Fruit fly (Drosophila melanogaster) whole organism, embryonic: Measurements from ENCODE around the gene hkb.
A peak's percentile ranks its signal among the peaks of the same experiment; 100 is the strongest.

Experiments
- Atf6 ChIP-seq: fragments of 200-800 bp; sonication (Bioruptor generic); IDR thresholded peaks from 2 replicates; pipeline ENCODE4 v1.3.6; 2022; ENCODE audit warnings: missing biosample characterization, missing genetic modification characterization
- BEAF-32 ChIP-seq: fragments of 200-800 bp; sonication (Bioruptor generic); optimal IDR thresholded peaks from 3 replicates; lab custom pipeline; 2017; ENCODE audit warnings: missing biosample characterization, missing genetic modification characterization, mild to moderate bottlenecking, moderate library complexity, missing genetic modification reagents
- CG10366 ChIP-seq: fragments of 200-800 bp; sonication (Bioruptor generic); IDR thresholded peaks from 2 replicates; pipeline ENCODE4 v1.3.6; 2022; ENCODE audit warnings: missing biosample characterization, missing genetic modification characterization
- CG10543 ChIP-seq: fragments of 200-800 bp; sonication (Bioruptor generic); optimal IDR thresholded peaks from 3 replicates; lab custom pipeline; 2017; ENCODE audit warnings: missing biosample characterization, mild to moderate bottlenecking, missing genetic modification characterization, moderate library complexity
- CG11456 ChIP-seq: fragments of 200-800 bp; sonication (Bioruptor generic); IDR thresholded peaks from 3 replicates; pipeline ENCODE4 v1.3.6; 2022; ENCODE audit warnings: missing biosample characterization, missing genetic modification characterization
- CG12071 ChIP-seq: fragments of 200-800 bp; sonication (Bioruptor generic); optimal IDR thresholded peaks from 3 replicates; lab custom pipeline; 2018; ENCODE audit warnings: missing biosample characterization, mild to moderate bottlenecking, missing genetic modification characterization
- CG13287 ChIP-seq: fragments of 200-800 bp; sonication (Bioruptor generic); IDR thresholded peaks from 2 replicates; pipeline ENCODE4 v1.3.6; 2022; ENCODE audit warnings: missing biosample characterization, missing genetic modification characterization; ENCODE audit not compliant: partially characterized antibody
- CG1602 ChIP-seq: fragments of 200-800 bp; sonication (Bioruptor generic); optimal IDR thresholded peaks from 3 replicates; lab custom pipeline; 2016; ENCODE audit warnings: missing biosample characterization, missing genetic modification characterization
- CG18764 ChIP-seq: fragments of 200-800 bp; sonication (Bioruptor generic); optimal IDR thresholded peaks from 3 replicates; lab custom pipeline; 2016; ENCODE audit warnings: missing biosample characterization, missing genetic modification characterization
- CG2202 ChIP-seq: fragments of 200-800 bp; sonication (Bioruptor generic); optimal IDR thresholded peaks from 2 replicates; lab custom pipeline; 2018; ENCODE audit warnings: missing biosample characterization, mild to moderate bottlenecking, missing genetic modification characterization
- CG30020 ChIP-seq: fragments of 200-800 bp; optimal IDR thresholded peaks from 2 replicates; lab custom pipeline; 2019; ENCODE audit warnings: missing biosample characterization, mild to moderate bottlenecking, missing genetic modification characterization, moderate library complexity
- CG3726 ChIP-seq: fragments of 200-800 bp; sonication (Bioruptor generic); IDR thresholded peaks from 3 replicates; pipeline ENCODE4, ENCODE4 v1.3.6; 2022; ENCODE audit warnings: missing biosample characterization, missing genetic modification characterization
- CG4707 ChIP-seq: fragments of 200-800 bp; sonication (Bioruptor generic); optimal IDR thresholded peaks from 2 replicates; lab custom pipeline; 2018; ENCODE audit warnings: missing biosample characterization, mild to moderate bottlenecking, missing genetic modification characterization, moderate library complexity
- CG6654 ChIP-seq: fragments of 200-800 bp; sonication (Bioruptor generic); optimal IDR thresholded peaks from 2 replicates; lab custom pipeline; 2017; ENCODE audit warnings: missing biosample characterization, mild to moderate bottlenecking, missing genetic modification characterization
- CG7357 ChIP-seq: fragments of 200-800 bp; sonication (Bioruptor generic); IDR thresholded peaks from 3 replicates; pipeline ENCODE4 v1.3.6; 2022; ENCODE audit warnings: missing biosample characterization, missing genetic modification characterization
- Dad ChIP-seq: fragments of 200-800 bp; sonication (Bioruptor generic); optimal IDR thresholded peaks from 3 replicates; lab custom pipeline; 2016; ENCODE audit warnings: missing biosample characterization, missing genetic modification characterization
- Dek ChIP-seq: fragments of 200-800 bp; sonication (Bioruptor generic); optimal IDR thresholded peaks from 3 replicates; lab custom pipeline; 2019; ENCODE audit warnings: missing biosample characterization, mild to moderate bottlenecking, missing genetic modification characterization, moderate library complexity
- ERR ChIP-seq: fragments of 200-800 bp; sonication (Bioruptor generic); optimal IDR thresholded peaks from 2 replicates; lab custom pipeline; 2016; ENCODE audit warnings: missing biosample characterization, missing genetic modification characterization
- Fer2 ChIP-seq: fragments of 200-800 bp; sonication (Bioruptor generic); optimal IDR thresholded peaks from 2 replicates; lab custom pipeline; 2018; ENCODE audit warnings: missing biosample characterization, mild to moderate bottlenecking, missing genetic modification characterization, moderate library complexity
- H2.0 ChIP-seq: fragments of 200-800 bp; sonication (Bioruptor generic); IDR thresholded peaks from 2 replicates; pipeline ENCODE4 v1.3.6; 2022; ENCODE audit warnings: missing biosample characterization, missing genetic modification characterization
- Hmr ChIP-seq: fragments of 200-800 bp; sonication (Bioruptor generic); optimal IDR thresholded peaks from 3 replicates; lab custom pipeline; 2017; ENCODE audit warnings: mild to moderate bottlenecking, missing biosample characterization, missing genetic modification reagents, missing genetic modification characterization
- Hr3 ChIP-seq: fragments of 200-800 bp; sonication (Bioruptor generic); optimal IDR thresholded peaks from 3 replicates; lab custom pipeline; 2016; ENCODE audit warnings: missing biosample characterization, missing genetic modification characterization
- Pdp1 ChIP-seq, 2 experiments: fragments of 200-800 bp; sonication (Bioruptor generic); optimal IDR thresholded peaks; 3 replicates each; lab custom pipeline; 2016; ENCODE audit warnings: missing biosample characterization in 2 of 2, missing genetic modification characterization in 2 of 2, mild to moderate bottlenecking in 1 of 2, moderate library complexity in 1 of 2
- Scr ChIP-seq: fragments of 200-800 bp; sonication (Bioruptor generic); IDR thresholded peaks from 2 replicates; pipeline ENCODE4 v1.3.6; 2022; ENCODE audit warnings: missing biosample characterization, missing genetic modification characterization; ENCODE audit not compliant: partially characterized antibody
- Sox100B ChIP-seq: fragments of 200-800 bp; sonication (Bioruptor generic); optimal IDR thresholded peaks from 3 replicates; lab custom pipeline; 2018; ENCODE audit warnings: missing biosample characterization, mild to moderate bottlenecking, missing genetic modification characterization
- Usf ChIP-seq: fragments of 200-800 bp; sonication (Bioruptor generic); optimal IDR thresholded peaks from 2 replicates; lab custom pipeline; 2017; ENCODE audit warnings: missing genotype, missing biosample characterization, missing genetic modification characterization
- al ChIP-seq: fragments of 200-800 bp; sonication (Bioruptor generic); IDR thresholded peaks from 2 replicates; pipeline ENCODE4 v1.3.6; 2022; ENCODE audit warnings: missing biosample characterization, missing genetic modification characterization
- bowl ChIP-seq: fragments of 200-800 bp; sonication (Bioruptor generic); IDR thresholded peaks from 2 replicates; pipeline ENCODE4 v1.3.6; 2022; ENCODE audit warnings: missing biosample characterization, missing genetic modification characterization
- ci ChIP-seq: fragments of 200-800 bp; sonication (Bioruptor generic); IDR thresholded peaks from 3 replicates; pipeline ENCODE4 v1.3.6; 2022; ENCODE audit warnings: missing biosample characterization, missing genetic modification characterization
- esg ChIP-seq: fragments of 200-800 bp; sonication (Bioruptor generic); conservative IDR thresholded peaks from 2 replicates; pipeline ENCODE4 v1.3.6; 2022; ENCODE audit warnings: missing biosample characterization, missing genetic modification characterization
- ewg ChIP-seq: fragments of 200-800 bp; sonication (Bioruptor generic); optimal IDR thresholded peaks from 3 replicates; lab custom pipeline; 2017; ENCODE audit warnings: mild to moderate bottlenecking, missing biosample characterization, missing genetic modification reagents, missing genetic modification characterization
- eyg ChIP-seq: fragments of 200-800 bp; sonication (Bioruptor generic); optimal IDR thresholded peaks from 3 replicates; lab custom pipeline; 2016; ENCODE audit warnings: missing biosample characterization, missing genetic modification characterization
- fd96Cb ChIP-seq: fragments of 200-800 bp; sonication (Bioruptor generic); optimal IDR thresholded peaks from 2 replicates; lab custom pipeline; 2018; ENCODE audit warnings: missing biosample characterization, mild to moderate bottlenecking, missing genetic modification characterization, moderate library complexity
- gt ChIP-seq: fragments of 200-800 bp; sonication (Bioruptor generic); IDR thresholded peaks from 2 replicates; pipeline ENCODE4 v1.3.6; 2022; ENCODE audit warnings: missing biosample characterization, missing genetic modification characterization
- hb ChIP-seq: fragments of 200-800 bp; sonication (Bioruptor generic); IDR thresholded peaks from 3 replicates; pipeline ENCODE4 v1.3.6; 2022; ENCODE audit warnings: missing biosample characterization, missing genetic modification characterization; ENCODE audit not compliant: partially characterized antibody
- ind ChIP-seq: fragments of 200-800 bp; sonication (Bioruptor generic); optimal IDR thresholded peaks from 3 replicates; lab custom pipeline; 2016; ENCODE audit warnings: missing biosample characterization, missing genetic modification characterization
- kni ChIP-seq: fragments of 200-800 bp; sonication (Bioruptor generic); optimal IDR thresholded peaks from 3 replicates; lab custom pipeline; 2017; ENCODE audit warnings: mild to moderate bottlenecking, missing biosample characterization, missing genetic modification reagents, missing genetic modification characterization
- knrl ChIP-seq: fragments of 200-800 bp; sonication (Bioruptor generic); IDR thresholded peaks from 3 replicates; pipeline ENCODE4 v1.3.6; 2022; ENCODE audit warnings: missing biosample characterization, missing genetic modification characterization; ENCODE audit not compliant: partially characterized antibody
- nau ChIP-seq: fragments of 200-800 bp; sonication (Bioruptor generic); optimal IDR thresholded peaks from 3 replicates; lab custom pipeline; 2017; ENCODE audit warnings: missing biosample characterization, mild to moderate bottlenecking, missing genetic modification characterization, missing genetic modification reagents
- pan ChIP-seq, 4 experiments: fragments of >200 bp in 3 of 4; fragments of 200-800 bp in 1 of 4; sonication (Bioruptor generic) in 1 of 4; optimal IDR thresholded peaks in 3 of 4; IDR thresholded peaks in 1 of 4; 2 replicates each; pipeline versions ENCODE4 v1.3.6 to Lab custom; 2017 to 2022; ENCODE audit warnings: missing biosample characterization in 2 of 4, missing genetic modification characterization in 2 of 4, mixed read lengths in 1 of 4
- pfk ChIP-seq: fragments of 200-800 bp; sonication (Bioruptor generic); optimal IDR thresholded peaks from 2 replicates; lab custom pipeline; 2018; ENCODE audit warnings: missing biosample characterization, mild to moderate bottlenecking, missing genetic modification characterization, moderate library complexity
- pho ChIP-seq: fragments of 200-800 bp; sonication (Bioruptor generic); optimal IDR thresholded peaks from 2 replicates; lab custom pipeline; 2016; ENCODE audit warnings: missing biosample characterization, missing genetic modification characterization
- so ChIP-seq: fragments of 200-800 bp; sonication (Bioruptor generic); IDR thresholded peaks from 3 replicates; pipeline ENCODE4 v1.3.6; 2022; ENCODE audit warnings: missing biosample characterization, missing genetic modification characterization
- stc ChIP-seq: fragments of 200-800 bp; sonication (Bioruptor generic); IDR thresholded peaks from 2 replicates; pipeline ENCODE4 v1.3.6; 2022; ENCODE audit warnings: missing biosample characterization, missing genetic modification characterization
- tin ChIP-seq: fragments of 200-800 bp; sonication (Bioruptor generic); optimal IDR thresholded peaks from 3 replicates; lab custom pipeline; 2016; ENCODE audit warnings: missing biosample characterization, missing genetic modification characterization
- tll ChIP-seq, 2 experiments: fragments of 200-800 bp in 1 of 2; fragments of >200 bp in 1 of 2; sonication (Bioruptor generic) in 1 of 2; optimal IDR thresholded peaks; 2 replicates each; lab custom pipeline; 2017 to 2019; ENCODE audit warnings: missing biosample characterization in 2 of 2, missing genetic modification characterization in 2 of 2, mild to moderate bottlenecking in 1 of 2, moderate library complexity in 1 of 2

Gene hkb

dm6 chr3R:4378363-4379354 lies 32.2 kb upstream of the hkb start, which contains the start of gene Sfxn1-3 (continued):
- TF ChIP-seq Hr3 (GFP tag; lab: Kevin White, UChicago) (no peak), CG11456 (GFP tag; lab: Robert Waterston, UW) (peak; percentile 61; the same call in 1 of the 3 replicates), nau (GFP tag; lab: Kevin White, UChicago) (peak; percentile 68), Dad (GFP tag; lab: Kevin White, UChicago) (peak; percentile 10), CG2202 (tag; lab: Kevin White, UChicago) (no peak), Pdp1 (GFP tag; optimal IDR thresholded peaks at IDR 0.05; lab: Kevin White, UChicago) (peak; percentile 13 to 99), Sox100B (GFP tag; lab: Kevin White, UChicago) (no peak), ewg (GFP tag; lab: Kevin White, UChicago) (peak; percentile 91), CG13287 (GFP tag; lab: Robert Waterston, UW) (peak; percentile 58), BEAF-32 (GFP tag; lab: Kevin White, UChicago) (peak; percentile 40), eyg (GFP tag; lab: Kevin White, UChicago) (peak; percentile 37), pho (GFP tag; lab: Kevin White, UChicago) (peak; percentile 57), gt (GFP tag; lab: Robert Waterston, UW) (no peak), Usf (no peak), H2.0 (0 out of 2 replicates have a peak, but pooled peaks have one; percentile 26), Atf6 (peak; percentile 24), CG12071 (GFP tag; lab: Kevin White, UChicago) (peak; percentile 57), pfk (GFP tag; lab: Kevin White, UChicago) (peak; percentile 72), CG6654 (GFP tag; lab: Kevin White, UChicago) (no peak), bowl (peak; percentile 28; the same call in 1 of the 2 replicates), hb (no peak; the same call in 2 of the 3 replicates), al (GFP tag; lab: Robert Waterston, UW) (no peak), esg (no peak), CG10543 (GFP tag; lab: Kevin White, UChicago) (peak; percentile 94), tin (GFP tag; lab: Kevin White, UChicago) (peak; percentile 19), CG3726 (no peak), CG7357 (GFP tag; lab: Robert Waterston, UW) (0 out of 3 replicates have a peak, but pooled peaks have one; percentile 20), tll (GFP tag; optimal IDR thresholded peaks at IDR 0.05; lab: Kevin White, UChicago) (no peak), kni (GFP tag; lab: Kevin White, UChicago) (peak; percentile 67), CG1602 (peak; percentile 16), so (GFP tag; lab: Robert Waterston, UW) (peak; percentile 58; the same call in 2 of the 3 replicates), CG10366 (GFP tag; lab: Robert Waterston, UW) (no peak), ci (GFP tag; lab: Robert Waterston, UW) (peak; percentile 73), Dek (tag; lab: Kevin White, UChicago) (peak; percentile 5), CG18764 (GFP tag; lab: Kevin White, UChicago) (no peak), CG30020 (tag; lab: Kevin White, UChicago) (no peak), fd96Cb (tag; lab: Kevin White, UChicago) (no peak), Scr (0 out of 2 replicates have a peak, but pooled peaks have one; percentile 35), ERR (peak; percentile 26), pan (optimal IDR thresholded peaks at IDR 0.05; lab: Kevin White, UChicago) (no peak), pan (GFP tag; optimal IDR thresholded peaks at IDR 0.05 in 1 of 2, IDR thresholded peaks at IDR 0.05 in 1 of 2) (no peak), stc (GFP tag; lab: Robert Waterston, UW) (peak; percentile 44; the same call in 1 of the 2 replicates), ind (GFP tag; lab: Kevin White, UChicago) (peak; percentile 18), knrl (GFP tag; lab: Robert Waterston, UW) (peak; percentile 19; the same call in 1 of the 3 replicates), Fer2 (tag; lab: Kevin White, UChicago) (no peak), CG4707 (GFP tag; lab: Kevin White, UChicago) (no peak), Hmr (GFP tag; lab: Kevin White, UChicago) (peak; percentile 78)
